Worm (Caenorhabditis elegans) whole organism, late embryonic: Measurements from ENCODE around the gene lgc-16.

ENCODE experiments used
- C08G9.2 ChIP-seq: sonication (generic microtip); optimal IDR thresholded peaks from 2 replicates; lab custom pipeline; 2016; ENCODE audit warnings: mild to moderate bottlenecking, missing genetic modification characterization, moderate library complexity, missing compliant biosample characterization
- F13H6.1 ChIP-seq: sonication (generic microtip); optimal IDR thresholded peaks from 2 replicates; lab custom pipeline; 2016; ENCODE audit warnings: missing genetic modification characterization, missing compliant biosample characterization
- K09A11.1 ChIP-seq: sonication (generic microtip); optimal IDR thresholded peaks from 2 replicates; lab custom pipeline; 2017; ENCODE audit warnings: antibody characterized with exemption, mild to moderate bottlenecking, missing genetic modification characterization, missing compliant biosample characterization; ENCODE audit not compliant: insufficient read depth
- ama-1 ChIP-seq: fragments of 150-350 bp; optimal IDR thresholded peaks from 2 replicates; lab custom pipeline; 2014
- ceh-19 ChIP-seq: fragments of 200-800 bp; sonication (Bioruptor generic); optimal IDR thresholded peaks from 2 replicates; lab custom pipeline; 2018; ENCODE audit warnings: mild to moderate bottlenecking, missing genetic modification characterization, missing compliant biosample characterization
- ceh-2 ChIP-seq: sonication (generic microtip); optimal IDR thresholded peaks from 2 replicates; lab custom pipeline; 2016; ENCODE audit warnings: missing genotype, missing genetic modification characterization, missing compliant biosample characterization
- dmd-4 ChIP-seq: sonication (generic microtip); optimal IDR thresholded peaks from 2 replicates; lab custom pipeline; 2016; ENCODE audit warnings: borderline replicate concordance, missing genetic modification characterization, missing compliant biosample characterization
- hlh-30 ChIP-seq: sonication (generic microtip); optimal IDR thresholded peaks from 2 replicates; lab custom pipeline; 2017; ENCODE audit warnings: antibody characterized with exemption, missing genetic modification characterization, missing compliant biosample characterization; ENCODE audit not compliant: insufficient read depth
- lin-11 ChIP-seq: fragments of 200-800 bp; sonication (Bioruptor generic); optimal IDR thresholded peaks from 2 replicates; lab custom pipeline; 2018; ENCODE audit warnings: mild to moderate bottlenecking, missing genetic modification characterization, missing compliant biosample characterization
- nfya-1 ChIP-seq: sonication (generic microtip); optimal IDR thresholded peaks from 2 replicates; lab custom pipeline; 2017; ENCODE audit warnings: missing genetic modification characterization, mild to moderate bottlenecking, missing compliant biosample characterization, antibody characterized with exemption, moderate library complexity
- nhr-11 ChIP-seq: fragments of 150-350 bp; optimal IDR thresholded peaks from 2 replicates; lab custom pipeline; 2014; ENCODE audit warnings: missing biosample characterization, missing genetic modification characterization
- tbx-2 ChIP-seq: sonication (generic microtip); optimal IDR thresholded peaks from 2 replicates; lab custom pipeline; 2016; ENCODE audit warnings: missing genetic modification characterization, missing compliant biosample characterization
- ttx-3 ChIP-seq: sonication (generic microtip); optimal IDR thresholded peaks from 2 replicates; lab custom pipeline; 2016; ENCODE audit warnings: missing genetic modification reagents, missing genetic modification characterization, missing compliant biosample characterization

DNA sequence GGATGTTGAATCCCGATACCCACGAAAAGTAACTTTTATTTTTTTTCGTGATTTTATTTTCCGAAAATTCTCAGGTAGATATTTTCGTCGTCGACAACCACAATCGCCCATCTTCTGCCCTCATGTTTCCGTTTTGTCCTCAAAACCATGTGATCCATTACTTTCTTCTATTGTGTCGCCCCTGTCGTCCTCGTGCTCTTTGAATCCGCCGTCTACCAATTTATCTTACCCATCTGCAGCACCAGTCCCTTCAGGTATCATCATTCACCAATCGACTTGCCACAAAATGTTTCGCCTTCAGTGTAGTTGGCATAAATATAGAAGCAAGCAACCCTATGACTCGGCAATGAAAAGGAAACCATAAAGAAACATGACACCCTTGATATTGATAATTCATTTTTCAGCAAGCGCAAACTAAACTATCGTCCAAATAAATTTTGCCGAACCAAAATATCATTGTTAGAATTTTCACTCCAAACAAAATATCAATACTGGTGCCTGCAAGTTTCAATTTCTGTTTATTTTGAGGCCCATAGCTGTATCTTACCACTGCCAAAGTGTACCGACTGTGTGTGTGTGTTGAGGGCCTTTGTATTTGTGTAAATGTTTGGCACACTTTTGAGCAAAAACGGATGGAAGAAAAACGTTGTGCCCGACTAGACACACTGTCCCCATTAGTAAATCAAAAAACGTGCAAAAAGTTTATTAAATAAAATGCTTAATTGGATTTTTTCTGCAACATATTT, 49.4 kb downstream of the lgc-16 start:
- TF ChIP-seq ama-1 (no peak), C08G9.2 (tag; lab: Kevin White, UChicago) (no peak), tbx-2 (no peak), dmd-4 (tag; lab: Kevin White, UChicago) (no peak), hlh-30 (tag; lab: Kevin White, UChicago) (peak; percentile 34), K09A11.1 (no peak), nfya-1 (tag; lab: Kevin White, UChicago) (no peak), lin-11 (tag; lab: Kevin White, UChicago) (no peak), ttx-3 (tag; lab: Kevin White, UChicago) (no peak), ceh-19 (GFP tag; lab: Kevin White, UChicago) (no peak), F13H6.1 (tag; lab: Kevin White, UChicago) (no peak), ceh-2 (tag; lab: Kevin White, UChicago) (no peak), nhr-11 (tag; lab: Kevin White, UChicago) (no peak)
